Worm (Caenorhabditis elegans): ENCODE data around the gene F38E1.3.

DNA sequence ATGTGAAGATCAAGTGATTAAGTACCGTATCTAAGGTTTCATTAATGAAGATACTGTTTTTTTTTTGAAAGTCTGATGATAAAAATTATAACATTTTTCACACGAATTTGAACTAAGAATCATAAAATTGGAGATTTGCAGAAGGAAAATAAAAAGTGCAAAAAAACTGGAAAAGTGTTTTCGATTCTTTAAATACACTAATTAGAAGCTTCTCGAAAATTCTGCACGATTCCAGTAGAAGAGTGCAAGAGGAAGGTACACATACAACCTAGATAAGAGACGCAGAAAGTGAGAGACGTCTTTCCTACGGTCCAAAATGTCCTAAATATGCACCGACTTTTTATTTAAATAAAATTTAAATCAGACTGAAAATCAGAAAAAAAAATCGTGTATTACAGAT is 50.3 kb downstream of the F38E1.3 start:
- TF ChIP-seq him-1 (tag; optimal IDR thresholded peaks at IDR 0.05) = no peak
- TF ChIP-seq W03F9.2 (tag; optimal IDR thresholded peaks at IDR 0.05) = no peak
